Fruit fly (Drosophila melanogaster) whole organism, prepupa: Measurements from ENCODE around the gene NT1.

Source experiments
- Blimp-1 ChIP-seq: fragments of 200-800 bp; sonication (Bioruptor generic); optimal IDR thresholded peaks from 3 replicates; lab custom pipeline; 2017; ENCODE audit warnings: missing biosample characterization, missing genetic modification characterization, mild to moderate bottlenecking, moderate library complexity, missing genetic modification reagents
- CG10669 ChIP-seq: fragments of 200-800 bp; sonication (Bioruptor generic); optimal IDR thresholded peaks from 3 replicates; lab custom pipeline; 2018; ENCODE audit warnings: missing biosample characterization, mild to moderate bottlenecking, missing genetic modification characterization, moderate library complexity
- CG11294 ChIP-seq: fragments of 200-800 bp; sonication (Bioruptor generic); IDR thresholded peaks from 2 replicates; pipeline ENCODE4 v1.3.6; 2022; ENCODE audit warnings: missing biosample characterization, missing genetic modification characterization
- CG11762 ChIP-seq: fragments of 200-800 bp; sonication (Bioruptor generic); optimal IDR thresholded peaks from 3 replicates; lab custom pipeline; 2016; ENCODE audit warnings: missing biosample characterization, missing genetic modification characterization; ENCODE audit not compliant: insufficient read depth
- CG11902 ChIP-seq: fragments of 200-800 bp; sonication (Bioruptor generic); optimal IDR thresholded peaks from 3 replicates; lab custom pipeline; 2016; ENCODE audit warnings: missing biosample characterization, missing genetic modification characterization
- CG15336 ChIP-seq: fragments of 200-800 bp; sonication (Bioruptor generic); IDR thresholded peaks from 2 replicates; pipeline ENCODE4 v1.3.6; 2022; ENCODE audit warnings: missing biosample characterization, missing genetic modification characterization
- CG1621 ChIP-seq: fragments of 200-800 bp; sonication (Bioruptor generic); optimal IDR thresholded peaks from 3 replicates; lab custom pipeline; 2018; ENCODE audit warnings: missing biosample characterization, mild to moderate bottlenecking, missing genetic modification characterization
- CG16779 ChIP-seq: fragments of 200-800 bp; sonication (Bioruptor generic); optimal IDR thresholded peaks from 3 replicates; lab custom pipeline; 2017; ENCODE audit warnings: missing biosample characterization, mild to moderate bottlenecking, missing genetic modification characterization
- CG31627 ChIP-seq: fragments of 200-800 bp; sonication (Bioruptor generic); optimal IDR thresholded peaks from 3 replicates; lab custom pipeline; 2016; ENCODE audit warnings: missing biosample characterization, missing genetic modification characterization
- CG32006 ChIP-seq: fragments of 200-800 bp; sonication (Bioruptor generic); optimal IDR thresholded peaks from 3 replicates; lab custom pipeline; 2017; ENCODE audit warnings: missing biosample characterization, mild to moderate bottlenecking, missing genetic modification characterization
- CG34406 ChIP-seq: fragments of 200-800 bp; sonication (Bioruptor generic); optimal IDR thresholded peaks from 3 replicates; lab custom pipeline; 2016; ENCODE audit warnings: missing biosample characterization, missing genetic modification characterization
- CG3919 ChIP-seq: fragments of 200-800 bp; sonication (Bioruptor generic); optimal IDR thresholded peaks from 3 replicates; lab custom pipeline; 2016; ENCODE audit warnings: missing biosample characterization, missing genetic modification characterization
- CG4318 ChIP-seq: fragments of 200-800 bp; sonication (Bioruptor generic); optimal IDR thresholded peaks from 3 replicates; lab custom pipeline; 2017; ENCODE audit warnings: missing biosample characterization, mild to moderate bottlenecking, missing genetic modification characterization
- CG6163 ChIP-seq: fragments of 200-800 bp; sonication (Bioruptor generic); IDR thresholded peaks from 3 replicates; pipeline ENCODE4 v1.3.6; 2022; ENCODE audit warnings: missing biosample characterization, missing genetic modification characterization
- CG6276 ChIP-seq: fragments of 200-800 bp; sonication (Bioruptor generic); optimal IDR thresholded peaks from 2 replicates; lab custom pipeline; 2017; ENCODE audit warnings: missing biosample characterization, mild to moderate bottlenecking, missing genetic modification characterization
- CG6792 ChIP-seq: fragments of 200-800 bp; sonication (Bioruptor generic); optimal IDR thresholded peaks from 3 replicates; lab custom pipeline; 2016; ENCODE audit warnings: missing biosample characterization, missing genetic modification characterization
- CG6854 ChIP-seq: fragments of 200-800 bp; sonication (Bioruptor generic); optimal IDR thresholded peaks from 2 replicates; lab custom pipeline; 2017; ENCODE audit warnings: missing biosample characterization, mild to moderate bottlenecking, missing genetic modification characterization
- CG7368 ChIP-seq: fragments of 200-800 bp; sonication (Bioruptor generic); optimal IDR thresholded peaks from 3 replicates; lab custom pipeline; 2016; ENCODE audit warnings: missing biosample characterization, missing genetic modification characterization
- CG8119 ChIP-seq: fragments of 200-800 bp; sonication (Bioruptor generic); IDR thresholded peaks from 3 replicates; pipeline ENCODE4 v1.3.6; 2022; ENCODE audit warnings: missing biosample characterization, missing genetic modification characterization
- CG8319 ChIP-seq: fragments of 200-800 bp; sonication (Bioruptor generic); optimal IDR thresholded peaks from 3 replicates; lab custom pipeline; 2016; ENCODE audit warnings: missing biosample characterization, missing genetic modification characterization
- CG9139 ChIP-seq: fragments of 200-800 bp; sonication (Bioruptor generic); optimal IDR thresholded peaks from 3 replicates; lab custom pipeline; 2017; ENCODE audit warnings: missing biosample characterization, mild to moderate bottlenecking, missing genetic modification characterization
- Eip75B ChIP-seq: fragments of 200-800 bp; sonication (Bioruptor generic); optimal IDR thresholded peaks from 3 replicates; lab custom pipeline; 2016; ENCODE audit warnings: missing biosample characterization, missing genetic modification characterization
- Eip78C ChIP-seq: fragments of 200-800 bp; sonication (Bioruptor generic); peaks from one replicate; lab custom pipeline; 2016; ENCODE audit warnings: missing biosample characterization, missing genetic modification characterization
- Eip93F ChIP-seq: fragments of 200-800 bp; sonication (Bioruptor generic); optimal IDR thresholded peaks from 2 replicates; lab custom pipeline; 2016; ENCODE audit warnings: missing biosample characterization, mild to moderate bottlenecking, missing genetic modification characterization
- Ets21C ChIP-seq: fragments of 200-800 bp; sonication (Bioruptor generic); optimal IDR thresholded peaks from 3 replicates; lab custom pipeline; 2016; ENCODE audit warnings: missing biosample characterization, missing genetic modification characterization
- Ets96B ChIP-seq: fragments of 200-800 bp; optimal IDR thresholded peaks from 2 replicates; lab custom pipeline; 2019; ENCODE audit warnings: missing biosample characterization, mild to moderate bottlenecking, missing genetic modification characterization, moderate library complexity
- Gug ChIP-seq: fragments of 200-800 bp; sonication (Bioruptor generic); IDR thresholded peaks from 2 replicates; pipeline ENCODE4 v1.3.6; 2022; ENCODE audit warnings: missing biosample characterization, missing genetic modification characterization
- Hr38 ChIP-seq: sonication (Bioruptor generic); optimal IDR thresholded peaks from 2 replicates; lab custom pipeline; 2016; ENCODE audit warnings: missing biosample characterization, missing genetic modification characterization
- Hr39 ChIP-seq: fragments of 200-800 bp; sonication (Bioruptor generic); optimal IDR thresholded peaks from 2 replicates; lab custom pipeline; 2016; ENCODE audit warnings: missing biosample characterization, missing genetic modification characterization
- Hr4 ChIP-seq: fragments of 200-800 bp; sonication (Bioruptor generic); optimal IDR thresholded peaks from 3 replicates; lab custom pipeline; 2016; ENCODE audit warnings: missing biosample characterization, missing genetic modification characterization
- Lpt ChIP-seq: fragments of 200-800 bp; sonication (Bioruptor generic); optimal IDR thresholded peaks from 3 replicates; lab custom pipeline; 2016; ENCODE audit warnings: missing biosample characterization, missing genetic modification characterization
- OdsH ChIP-seq: fragments of 200-800 bp; sonication (Bioruptor generic); optimal IDR thresholded peaks from 3 replicates; lab custom pipeline; 2016; ENCODE audit warnings: missing biosample characterization, missing genetic modification characterization
- Smox ChIP-seq: fragments of 200-800 bp; sonication (Bioruptor generic); optimal IDR thresholded peaks from 3 replicates; lab custom pipeline; 2016; ENCODE audit warnings: missing biosample characterization, missing genetic modification characterization
- achi ChIP-seq: fragments of 200-800 bp; sonication (Bioruptor generic); optimal IDR thresholded peaks from 3 replicates; lab custom pipeline; 2016; ENCODE audit warnings: missing biosample characterization, missing genetic modification characterization
- cyc ChIP-seq: fragments of 200-800 bp; sonication (Bioruptor generic); optimal IDR thresholded peaks from 3 replicates; lab custom pipeline; 2016; ENCODE audit warnings: missing biosample characterization, missing genetic modification characterization
- dac ChIP-seq: fragments of 200-800 bp; sonication (Bioruptor generic); optimal IDR thresholded peaks from 2 replicates; lab custom pipeline; 2017; ENCODE audit warnings: missing biosample characterization, mild to moderate bottlenecking, missing genetic modification characterization
- dsx ChIP-seq: fragments of 200-800 bp; optimal IDR thresholded peaks from 3 replicates; lab custom pipeline; 2019; ENCODE audit warnings: missing biosample characterization, mild to moderate bottlenecking, missing genetic modification characterization, moderate library complexity; ENCODE audit not compliant: poor library complexity, severe bottlenecking
- eg ChIP-seq: fragments of 200-800 bp; sonication (Bioruptor generic); IDR thresholded peaks from 3 replicates; pipeline ENCODE4 v1.3.6; 2022; ENCODE audit warnings: missing biosample characterization, missing genetic modification characterization
- fd59A ChIP-seq: fragments of 200-800 bp; sonication (Bioruptor generic); optimal IDR thresholded peaks from 2 replicates; lab custom pipeline; 2017; ENCODE audit warnings: missing biosample characterization, mild to moderate bottlenecking, missing genetic modification characterization, missing genetic modification reagents
- fkh ChIP-seq: fragments of 200-800 bp; sonication (Bioruptor generic); optimal IDR thresholded peaks from 3 replicates; lab custom pipeline; 2017; ENCODE audit warnings: missing biosample characterization, mild to moderate bottlenecking, missing genetic modification characterization, moderate library complexity
- lz ChIP-seq: fragments of 200-800 bp; sonication (Bioruptor generic); optimal IDR thresholded peaks from 3 replicates; lab custom pipeline; 2016; ENCODE audit warnings: missing biosample characterization, missing genetic modification characterization
- net ChIP-seq: fragments of 200-800 bp; sonication (Bioruptor generic); optimal IDR thresholded peaks from 3 replicates; lab custom pipeline; 2016; ENCODE audit warnings: missing biosample characterization, missing genetic modification characterization
- salr ChIP-seq, 2 experiments: fragments of 200-800 bp; sonication (Bioruptor generic); optimal IDR thresholded peaks; 3 replicates each; lab custom pipeline; 2016 to 2018; ENCODE audit warnings: missing biosample characterization in 2 of 2, missing genetic modification characterization in 2 of 2, mild to moderate bottlenecking in 1 of 2
- spab ChIP-seq: fragments of 200-800 bp; sonication (Bioruptor generic); optimal IDR thresholded peaks from 2 replicates; lab custom pipeline; 2017; ENCODE audit warnings: missing biosample characterization, mild to moderate bottlenecking, missing genetic modification characterization, missing genetic modification reagents
- ss ChIP-seq, 2 experiments: fragments of 200-800 bp; sonication (Bioruptor generic); optimal IDR thresholded peaks; 2 replicates in 1 of 2; 3 replicates in 1 of 2; lab custom pipeline; 2017 to 2018; ENCODE audit warnings: mild to moderate bottlenecking in 2 of 2, missing biosample characterization in 2 of 2, missing genetic modification characterization in 2 of 2, moderate library complexity in 1 of 2
- svp ChIP-seq: fragments of 200-800 bp; sonication (Bioruptor generic); peaks from one replicate; lab custom pipeline; 2016; ENCODE audit warnings: missing biosample characterization, missing genetic modification characterization
- topi ChIP-seq: fragments of 200-800 bp; sonication (Bioruptor generic); optimal IDR thresholded peaks from 3 replicates; lab custom pipeline; 2016; ENCODE audit warnings: missing biosample characterization, missing genetic modification characterization

Gene NT1

DNA sequence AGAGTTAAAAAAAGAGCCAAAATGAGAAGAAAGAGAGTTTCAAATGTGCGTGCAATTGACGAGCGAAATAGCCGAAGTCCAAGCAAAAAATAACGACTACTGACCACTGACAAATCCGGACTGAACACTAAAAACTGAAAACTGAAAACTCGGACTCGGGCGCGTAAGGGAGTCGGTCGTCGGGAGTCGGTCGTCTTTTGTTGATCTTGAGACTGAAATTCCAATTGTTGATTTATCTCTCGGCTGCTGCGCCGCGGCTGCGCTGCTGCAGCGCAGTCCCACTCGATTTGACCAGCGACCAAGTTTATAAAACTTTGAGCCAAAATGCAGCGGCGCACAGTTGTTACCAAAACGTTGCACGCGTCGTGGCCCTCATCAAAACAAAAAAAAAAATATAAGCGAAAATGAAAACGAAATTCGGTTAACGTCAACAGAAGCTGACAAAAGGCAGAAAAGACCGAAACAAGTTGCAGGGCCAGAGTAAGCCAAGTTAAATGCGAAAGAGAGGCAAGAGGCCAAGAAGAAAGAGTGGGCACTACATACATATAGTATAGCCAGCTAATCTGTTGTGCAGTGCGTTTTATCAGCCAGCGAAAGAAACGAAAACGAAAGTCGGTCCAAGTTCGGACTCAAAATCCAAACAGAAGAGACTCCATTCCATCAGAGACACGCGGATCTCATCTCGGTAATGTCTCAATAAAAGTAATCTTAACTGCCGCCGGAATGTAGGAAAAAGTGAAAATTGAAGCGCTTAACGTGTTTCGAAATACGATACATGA, 24.8 kb upstream of the NT1 start, which contains the start of gene CG11353:
TSS of gene CG11353 (plus strand) at position 330 of the 779 bp plus-strand sequence.
- peak; percentile 28 for TF ChIP-seq svp
- TF ChIP-seq CG1621 (tag; lab: Kevin White, UChicago) = peak; percentile 44
- TF ChIP-seq CG6163 = 0 out of 3 replicates have a peak, but pooled peaks have one; percentile 20
- no peak for TF ChIP-seq spab (GFP tag; lab: Kevin White, UChicago)
- TF ChIP-seq Eip78C = peak; percentile 41
- TF ChIP-seq CG34406 (GFP tag; lab: Kevin White, UChicago) = peak; percentile 9
- TF ChIP-seq Blimp-1 = peak; percentile 85
- no peak for TF ChIP-seq CG16779 (tag; lab: Kevin White, UChicago)
- TF ChIP-seq fkh = peak; percentile 41
- no peak for TF ChIP-seq CG11902 (GFP tag; lab: Kevin White, UChicago)

DNA sequence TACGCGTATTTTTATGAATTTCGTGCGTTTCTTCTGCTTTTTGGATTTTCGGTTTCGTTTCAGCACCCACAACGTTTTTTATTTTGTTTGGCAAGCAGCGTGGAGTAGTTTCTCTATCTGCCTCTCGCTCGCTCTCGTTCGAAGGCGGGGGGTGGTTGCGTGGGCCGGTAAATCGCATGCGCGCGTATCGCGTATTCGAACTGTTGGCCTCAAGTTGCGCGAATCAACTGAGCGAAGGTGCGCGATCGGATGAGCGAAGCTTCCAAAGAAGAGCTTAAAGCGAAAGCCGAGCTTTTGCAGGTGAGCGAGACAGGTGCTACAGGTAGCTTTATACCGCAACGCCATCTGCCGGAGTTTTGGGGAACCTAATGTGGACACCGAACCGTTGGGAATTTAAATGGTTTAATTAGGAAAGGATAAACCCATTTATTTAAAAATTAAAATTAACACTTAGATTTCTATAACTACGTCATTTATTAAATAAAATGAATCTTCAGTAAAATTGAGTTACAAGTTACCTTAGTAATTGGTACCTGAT, 23.8 kb upstream of the NT1 start, which contains the start of gene Tie:
TSS of gene Tie (minus strand) at position 205 of the 538 bp plus-strand sequence.
- TF ChIP-seq fd59A (GFP tag; lab: Kevin White, UChicago) (no peak), Hr4 (GFP tag; lab: Kevin White, UChicago) (no peak), CG31627 (GFP tag; lab: Kevin White, UChicago) (no peak), Gug (no peak), CG10669 (GFP tag; lab: Kevin White, UChicago) (no peak), CG16779 (tag; lab: Kevin White, UChicago) (no peak), achi (no peak), CG9139 (GFP tag; lab: Kevin White, UChicago) (no peak), CG8319 (no peak), CG11294 (no peak), CG7368 (no peak), Eip75B (GFP tag; lab: Kevin White, UChicago) (no peak), Lpt (GFP tag; lab: Kevin White, UChicago) (no peak), Blimp-1 (no peak), spab (GFP tag; lab: Kevin White, UChicago) (no peak), CG4318 (GFP tag; lab: Kevin White, UChicago) (no peak), CG15336 (GFP tag; lab: Robert Waterston, UW) (no peak; the same call in 1 of the 2 replicates), fkh (peak; percentile 27), dac (no peak), net (GFP tag; lab: Kevin White, UChicago) (peak; percentile 35), CG8119 (GFP tag; lab: Robert Waterston, UW) (peak; percentile 21; the same call in 1 of the 3 replicates), CG11902 (GFP tag; lab: Kevin White, UChicago) (no peak), dsx (GFP tag; lab: Kevin White, UChicago) (peak; percentile 24), svp (peak; percentile 66), Hr39 (GFP tag; lab: Kevin White, UChicago) (no peak), cyc (GFP tag; lab: Kevin White, UChicago) (no peak), lz (GFP tag; lab: Kevin White, UChicago) (no peak), CG6276 (GFP tag; lab: Kevin White, UChicago) (peak; percentile 8), Smox (GFP tag; lab: Kevin White, UChicago) (no peak), Hr38 (GFP tag; lab: Kevin White, UChicago) (no peak), OdsH (GFP tag; lab: Kevin White, UChicago) (no peak), topi (GFP tag; lab: Kevin White, UChicago) (no peak), Ets96B (no peak), eg (peak; percentile 61; the same call in 1 of the 3 replicates), CG32006 (GFP tag; lab: Kevin White, UChicago) (no peak), CG6163 (no peak), CG34406 (GFP tag; lab: Kevin White, UChicago) (no peak), CG6792 (GFP tag; lab: Kevin White, UChicago) (no peak), CG3919 (GFP tag; lab: Kevin White, UChicago) (peak; percentile 3), CG11762 (no peak), CG6854 (GFP tag; lab: Kevin White, UChicago) (no peak), Eip93F (GFP tag; lab: Kevin White, UChicago) (no peak), Ets21C (GFP tag; lab: Kevin White, UChicago) (no peak), ss (GFP tag; optimal IDR thresholded peaks at IDR 0.05; lab: Kevin White, UChicago) (peak; percentile 17 to 36), salr (GFP tag; optimal IDR thresholded peaks at IDR 0.05; lab: Kevin White, UChicago) (no peak)
